Worm (Caenorhabditis elegans) whole organism, late embryonic: ENCODE measurements around the gene T14B4.5.

Experiments
- ahr-1 ChIP-seq: sonication (generic microtip); optimal IDR thresholded peaks from 2 replicates; lab custom pipeline; 2016; ENCODE audit warnings: missing genetic modification characterization, missing compliant biosample characterization
- ama-1 ChIP-seq: fragments of 150-350 bp; optimal IDR thresholded peaks from 2 replicates; lab custom pipeline; 2014
- ceh-31 ChIP-seq: sonication (generic microtip); optimal IDR thresholded peaks from 2 replicates; lab custom pipeline; 2016; ENCODE audit warnings: missing genetic modification characterization, missing compliant biosample characterization
- ceh-9 ChIP-seq: sonication (generic microtip); optimal IDR thresholded peaks from 2 replicates; lab custom pipeline; 2016; ENCODE audit warnings: mild to moderate bottlenecking, missing genetic modification characterization, inconsistent platforms, missing compliant biosample characterization
- dmd-4 ChIP-seq: sonication (generic microtip); optimal IDR thresholded peaks from 2 replicates; lab custom pipeline; 2016; ENCODE audit warnings: borderline replicate concordance, missing genetic modification characterization, missing compliant biosample characterization
- dve-1 ChIP-seq: sonication (generic microtip); optimal IDR thresholded peaks from 2 replicates; lab custom pipeline; 2017; ENCODE audit warnings: antibody characterized with exemption, mild to moderate bottlenecking, missing genetic modification characterization, missing compliant biosample characterization
- elt-2 ChIP-seq: sonication (generic microtip); optimal IDR thresholded peaks from 2 replicates; lab custom pipeline; 2016; ENCODE audit warnings: missing genetic modification reagents, missing genetic modification characterization, missing compliant biosample characterization
- fkh-6 ChIP-seq: sonication (generic microtip); optimal IDR thresholded peaks from 2 replicates; lab custom pipeline; 2016; ENCODE audit warnings: missing genetic modification characterization, missing compliant biosample characterization
- pha-4 ChIP-seq: fragments of 150-350 bp; optimal IDR thresholded peaks from 2 replicates; lab custom pipeline; 2018; ENCODE audit warnings: missing biosample characterization, missing genetic modification reagents, missing genetic modification characterization
- pqm-1 ChIP-seq: sonication (generic microtip); optimal IDR thresholded peaks from 2 replicates; lab custom pipeline; 2016; ENCODE audit warnings: missing genetic modification characterization, missing compliant biosample characterization
- ref-2 ChIP-seq: sonication (generic microtip); optimal IDR thresholded peaks from 2 replicates; lab custom pipeline; 2016; ENCODE audit warnings: missing genetic modification characterization, missing compliant biosample characterization
- unc-86 ChIP-seq: sonication (generic microtip); optimal IDR thresholded peaks from 2 replicates; lab custom pipeline; 2016; ENCODE audit warnings: missing genetic modification characterization, missing compliant biosample characterization

DNA sequence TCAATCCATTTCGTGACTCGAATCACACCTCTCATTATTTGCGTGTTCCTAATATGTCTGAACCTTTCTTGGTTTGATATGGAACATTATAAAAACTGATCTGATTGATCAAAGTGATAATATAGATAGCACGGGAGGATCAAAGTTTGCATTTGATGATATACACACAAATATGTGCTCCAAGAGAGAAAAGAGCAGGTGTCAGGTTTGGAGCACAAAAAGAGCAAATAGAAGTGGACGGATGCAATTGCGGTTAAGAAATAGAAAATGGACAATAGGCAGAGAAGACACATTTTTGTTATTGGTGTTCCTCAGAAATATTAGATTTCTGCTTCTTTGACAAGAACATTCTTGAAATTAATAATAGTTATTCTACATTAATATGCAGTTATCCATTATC lies 17.9 kb upstream of the T14B4.5 start, which contains the start of gene C18H9.1:
- TF ChIP-seq ref-2 (tag; lab: Kevin White, UChicago): no peak
- TF ChIP-seq pha-4: no peak
- no peak for TF ChIP-seq fkh-6 (tag; lab: Kevin White, UChicago)
- TF ChIP-seq dmd-4 (tag; lab: Kevin White, UChicago): no peak
- no peak for TF ChIP-seq ahr-1
- no peak for TF ChIP-seq elt-2 (tag; lab: Kevin White, UChicago)
- no peak for TF ChIP-seq ceh-9
- TF ChIP-seq ama-1: no peak
- TF ChIP-seq ceh-31 (tag; lab: Kevin White, UChicago): no peak
- TF ChIP-seq unc-86 (tag; lab: Kevin White, UChicago): no peak
- no peak for TF ChIP-seq pqm-1
- no peak for TF ChIP-seq dve-1 (tag; lab: Kevin White, UChicago)
